Worm (Caenorhabditis elegans) whole organism, L4/young adult: ENCODE measurements around the gene B0507.2.
"Not testable (repeated sequence)": the region's sequence is repeated elsewhere in the genome, so short reads cannot be mapped to it uniquely, and the experiment has no call there.

Experiments used
- W03F9.2 ChIP-seq: fragments of 150-350 bp; optimal IDR thresholded peaks from 2 replicates; lab custom pipeline; 2014; ENCODE audit warnings: missing biosample characterization, missing genetic modification characterization
- dao-5 ChIP-seq: sonication (generic microtip); optimal IDR thresholded peaks from 2 replicates; lab custom pipeline; 2016; ENCODE audit warnings: missing genotype, missing genetic modification characterization, moderate library complexity, missing compliant biosample characterization
- him-1 ChIP-seq: sonication (generic microtip); optimal IDR thresholded peaks from 2 replicates; lab custom pipeline; 2016; ENCODE audit warnings: missing genotype, missing genetic modification reagents, missing genetic modification characterization, missing compliant biosample characterization

B0507.2 gene

DNA sequence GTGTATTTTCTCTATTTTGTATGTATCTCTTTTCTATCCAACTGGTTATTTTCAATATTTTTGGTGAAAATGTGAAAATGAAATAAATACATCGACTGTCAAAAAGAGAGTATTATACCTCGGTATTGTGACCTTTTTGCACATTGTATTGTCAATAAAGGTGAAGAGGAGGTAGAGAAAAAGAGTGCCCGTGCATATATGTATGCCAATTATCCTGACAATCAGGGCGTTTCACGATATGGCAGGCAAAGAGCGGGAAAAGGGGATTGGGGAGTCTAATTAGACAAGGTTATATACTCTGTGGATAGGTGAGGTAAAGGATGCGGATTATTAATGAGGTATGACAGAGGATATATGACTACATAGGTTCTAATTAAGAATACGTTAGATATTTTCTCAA is 22.8 kb downstream of the B0507.2 start:
- TF ChIP-seq W03F9.2 (tag; lab: Kevin White, UChicago) (no peak), dao-5 (no peak), him-1 (tag; lab: Kevin White, UChicago) (no peak)

- TF ChIP-seq him-1 (tag; lab: Kevin White, UChicago), result no peak
- TF ChIP-seq dao-5, result no peak
- TF ChIP-seq W03F9.2 (tag; lab: Kevin White, UChicago), result no peak
Observed at ce11 chrV:8798470-8798869, 24.3 kb downstream of the B0507.2 start.

ce11 chrV:8799293-8799812 is 25.2 kb downstream of the B0507.2 start:
- TF ChIP-seq W03F9.2 (tag; lab: Kevin White, UChicago) (no peak), him-1 (tag; lab: Kevin White, UChicago) (no peak), dao-5 (no peak)

DNA sequence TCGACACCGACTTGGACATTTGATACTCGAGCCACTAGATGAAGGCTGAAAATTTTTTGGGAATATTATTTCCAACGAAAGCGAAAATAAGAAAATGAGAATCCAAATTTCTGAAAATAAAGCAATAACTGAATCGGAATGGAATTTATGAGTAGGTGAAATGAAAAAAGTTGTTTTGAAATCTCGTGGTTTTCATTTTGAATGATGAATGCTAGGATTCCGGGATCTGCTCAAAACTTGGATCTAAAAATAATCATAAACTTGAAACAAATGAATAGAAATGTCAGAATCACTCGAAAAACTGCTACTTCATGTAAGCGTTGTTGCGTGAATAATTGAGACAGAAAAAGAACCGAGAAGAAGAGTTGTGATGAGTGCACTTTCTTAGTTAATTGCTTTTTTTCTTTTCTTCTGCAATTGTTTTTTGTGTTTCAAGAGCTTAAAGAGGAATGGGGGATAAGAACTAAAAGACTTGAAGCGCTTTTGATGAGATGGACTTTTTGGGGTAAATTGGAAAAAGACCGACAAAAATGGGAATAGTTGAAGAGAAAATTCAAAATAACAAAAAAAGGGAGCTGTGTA is 26.9 kb downstream of the B0507.2 start, which contains the start of gene magu-2:
Gene magu-2 (minus strand): TSS at position 51 of the 582 bp plus-strand sequence.
- TF ChIP-seq him-1 (tag; lab: Kevin White, UChicago), result no peak
- TF ChIP-seq W03F9.2 (tag; lab: Kevin White, UChicago), result no peak
- no peak for TF ChIP-seq dao-5

ce11 chrV:8802252-8802651 is 28.1 kb downstream of the B0507.2 start:
- TF ChIP-seq W03F9.2 (tag; lab: Kevin White, UChicago) (no peak), him-1 (tag; lab: Kevin White, UChicago) (no peak), dao-5 (no peak)

ce11 chrV:8805047-8805446 is 30.9 kb downstream of the B0507.2 start:
- no peak for TF ChIP-seq W03F9.2 (tag; lab: Kevin White, UChicago)

- not testable (repeated sequence) for TF ChIP-seq dao-5; him-1 (tag; lab: Kevin White, UChicago); W03F9.2 (tag; lab: Kevin White, UChicago)
Observed at ce11 chrV:8819855-8820254, 45.7 kb downstream of the B0507.2 start, which contains the start of gene rpm-1. Gene rpm-1 (minus strand): TSS chrV:8819955.
